Worm (Caenorhabditis elegans): ENCODE results near the gene F47B10.5.

- TF ChIP-seq elt-2 (tag; optimal IDR thresholded peaks at IDR 0.05) (no peak), eor-1 (tag; optimal IDR thresholded peaks at IDR 0.05) (no peak), ceh-82 (tag; optimal IDR thresholded peaks at IDR 0.05) (no peak), nhr-11 (tag; optimal IDR thresholded peaks at IDR 0.05) (no peak), aly-2 (tag; optimal IDR thresholded peaks at IDR 0.05) (no peak), ama-1 (optimal IDR thresholded peaks at IDR 0.05) (no peak), nhr-67 (tag; optimal IDR thresholded peaks at IDR 0.05) (no peak), ztf-4 (tag; optimal IDR thresholded peaks at IDR 0.05) (no peak), jun-1 (tag; optimal IDR thresholded peaks at IDR 0.05) (no peak)
Measured at ce11 chrX:10890456-10890855, at the start of gene F47B10.5.
